Fruit fly (Drosophila melanogaster) whole organism, wandering third instar larva: Measurements from ENCODE around the gene Tpc1.
A peak's percentile ranks its signal among the peaks of the same experiment; 100 is the strongest.

Experiments used
- Abd-B ChIP-seq: fragments of >200 bp; optimal IDR thresholded peaks from 2 replicates; lab custom pipeline; 2017; ENCODE audit warnings: missing biosample characterization, missing genetic modification characterization
- CG32264 ChIP-seq: fragments of 200-800 bp; sonication (Bioruptor generic); optimal IDR thresholded peaks from 2 replicates; lab custom pipeline; 2016; ENCODE audit warnings: missing biosample characterization, missing genetic modification characterization
- CG9705 ChIP-seq: fragments of 200-800 bp; sonication (Bioruptor generic); optimal IDR thresholded peaks from 2 replicates; lab custom pipeline; 2018; ENCODE audit warnings: missing biosample characterization, mild to moderate bottlenecking, missing genetic modification characterization
- CrebA ChIP-seq: fragments of 200-800 bp; sonication (Bioruptor generic); optimal IDR thresholded peaks from 2 replicates; lab custom pipeline; 2016; ENCODE audit warnings: missing biosample characterization, mild to moderate bottlenecking, missing genetic modification characterization, borderline replicate concordance
- Dfd ChIP-seq: fragments of >200 bp; optimal IDR thresholded peaks from 2 replicates; lab custom pipeline; 2017; ENCODE audit warnings: missing biosample characterization, missing genetic modification characterization
- Dif ChIP-seq: fragments of 200-275, 200-300 bp; sonication (Bioruptor generic); optimal IDR thresholded peaks from 2 replicates; lab custom pipeline; 2018; ENCODE audit warnings: missing biosample characterization, missing genetic modification characterization; ENCODE audit not compliant: partially characterized antibody
- GATAd ChIP-seq: sonication (Bioruptor generic); optimal IDR thresholded peaks from 2 replicates; lab custom pipeline; 2016; ENCODE audit warnings: missing biosample characterization, missing genetic modification characterization
- HLH106 ChIP-seq: fragments of 200-800 bp; optimal IDR thresholded peaks from 3 replicates; lab custom pipeline; 2019; ENCODE audit warnings: missing biosample characterization, mild to moderate bottlenecking, missing genetic modification characterization, moderate library complexity
- Hnf4 ChIP-seq: fragments of 200-800 bp; sonication (Bioruptor generic); optimal IDR thresholded peaks from 2 replicates; lab custom pipeline; 2016; ENCODE audit warnings: missing biosample characterization, mild to moderate bottlenecking, missing genetic modification characterization
- Hr78 ChIP-seq: fragments of >200 bp; optimal IDR thresholded peaks from 2 replicates; lab custom pipeline; 2017; ENCODE audit warnings: missing biosample characterization, missing genetic modification characterization
- Hr83 ChIP-seq: fragments of 200-300 bp; sonication (Bioruptor generic); optimal IDR thresholded peaks from 2 replicates; lab custom pipeline; 2016; ENCODE audit warnings: missing biosample characterization, mild to moderate bottlenecking, missing genetic modification characterization, moderate library complexity; ENCODE audit not compliant: poor library complexity, severe bottlenecking
- Jra ChIP-seq: sonication (Bioruptor generic); optimal IDR thresholded peaks from 2 replicates; lab custom pipeline; 2016; ENCODE audit warnings: missing biosample characterization, missing genetic modification characterization
- Mio ChIP-seq: sonication (Bioruptor generic); optimal IDR thresholded peaks from 2 replicates; lab custom pipeline; 2016; ENCODE audit warnings: missing biosample characterization, missing genetic modification characterization
- Myc ChIP-seq: fragments of >200 bp; optimal IDR thresholded peaks from 2 replicates; lab custom pipeline; 2017
- N ChIP-seq: fragments of >200 bp; optimal IDR thresholded peaks from 2 replicates; lab custom pipeline; 2018; ENCODE audit warnings: missing biosample characterization, missing external identifiers, missing genetic modification characterization
- OdsH ChIP-seq: fragments of 200-800 bp; sonication (Bioruptor generic); optimal IDR thresholded peaks from 2 replicates; lab custom pipeline; 2016; ENCODE audit warnings: missing biosample characterization, mild to moderate bottlenecking, missing genetic modification characterization
- Rel ChIP-seq, 2 experiments: fragments of 200-800 bp; sonication (Bioruptor generic) in 1 of 2; optimal IDR thresholded peaks; 2 replicates in 1 of 2; 3 replicates in 1 of 2; lab custom pipeline; 2016 to 2019; ENCODE audit warnings: mild to moderate bottlenecking in 2 of 2, missing biosample characterization in 2 of 2, missing genetic modification characterization in 2 of 2, moderate library complexity in 1 of 2
- Sp1 ChIP-seq: fragments of 200-800 bp; sonication (Bioruptor generic); optimal IDR thresholded peaks from 3 replicates; lab custom pipeline; 2019; ENCODE audit warnings: missing biosample characterization, mild to moderate bottlenecking, missing genetic modification characterization, moderate library complexity
- Vsx2 ChIP-seq: fragments of 200-300, 225-300 bp; sonication (Bioruptor generic); optimal IDR thresholded peaks from 2 replicates; lab custom pipeline; 2018; ENCODE audit warnings: missing biosample characterization, missing genetic modification characterization; ENCODE audit not compliant: partially characterized antibody
- br ChIP-seq: fragments of 200-800 bp; sonication (Bioruptor generic); optimal IDR thresholded peaks from 2 replicates; lab custom pipeline; 2016; ENCODE audit warnings: missing biosample characterization, missing genetic modification characterization
- brk ChIP-seq: fragments of 200-800 bp; sonication (Bioruptor generic); optimal IDR thresholded peaks from 2 replicates; lab custom pipeline; 2016; ENCODE audit warnings: missing biosample characterization, mild to moderate bottlenecking, missing genetic modification characterization
- dl ChIP-seq, 2 experiments: fragments of 175-275, 200-275 bp in 1 of 2; fragments of 200-275 bp in 1 of 2; sonication (Bioruptor generic); optimal IDR thresholded peaks; lab custom pipeline; 2018; ENCODE audit warnings: mild to moderate bottlenecking in 2 of 2, missing biosample characterization in 2 of 2, missing genetic modification characterization in 2 of 2, moderate library complexity in 2 of 2; ENCODE audit not compliant: partially characterized antibody in 2 of 2, insufficient read depth in 1 of 2
- dmrt93B ChIP-seq: fragments of 200-800 bp; sonication (Bioruptor generic); optimal IDR thresholded peaks from 2 replicates; lab custom pipeline; 2018; ENCODE audit warnings: missing biosample characterization, mild to moderate bottlenecking, missing genetic modification characterization
- dsf ChIP-seq: sonication (Bioruptor generic); optimal IDR thresholded peaks from 2 replicates; lab custom pipeline; 2016; ENCODE audit warnings: missing biosample characterization, missing genetic modification characterization, borderline replicate concordance
- ey ChIP-seq: fragments of 200-800 bp; sonication (Bioruptor generic); optimal IDR thresholded peaks from 2 replicates; lab custom pipeline; 2016; ENCODE audit warnings: missing biosample characterization, missing genetic modification characterization
- foxo ChIP-seq, 2 experiments: fragments of 200-800 bp; sonication (Bioruptor generic); optimal IDR thresholded peaks; 2 replicates in 1 of 2; 3 replicates in 1 of 2; lab custom pipeline; 2016 to 2017; ENCODE audit warnings: missing biosample characterization in 2 of 2, missing genetic modification characterization in 2 of 2
- fru ChIP-seq: fragments of 200-800 bp; sonication (Bioruptor generic); optimal IDR thresholded peaks from 3 replicates; lab custom pipeline; 2016; ENCODE audit warnings: missing biosample characterization, mild to moderate bottlenecking, missing genetic modification characterization
- h ChIP-seq: fragments of 200-800 bp; sonication (Bioruptor generic); optimal IDR thresholded peaks from 3 replicates; lab custom pipeline; 2016; ENCODE audit warnings: missing biosample characterization, mild to moderate bottlenecking, missing genetic modification characterization
- jim ChIP-seq: fragments of 175-275, 200-325 bp; sonication (Bioruptor generic); optimal IDR thresholded peaks from 2 replicates; lab custom pipeline; 2016; ENCODE audit warnings: missing biosample characterization, mild to moderate bottlenecking, missing genetic modification characterization
- lola ChIP-seq: fragments of >200 bp; optimal IDR thresholded peaks from 2 replicates; lab custom pipeline; 2017; ENCODE audit warnings: missing biosample characterization, missing genetic modification characterization
- pan ChIP-seq: fragments of >200 bp; optimal IDR thresholded peaks from 2 replicates; lab custom pipeline; 2017
- psq ChIP-seq: fragments of 200-800 bp; sonication (Bioruptor generic); optimal IDR thresholded peaks from 3 replicates; lab custom pipeline; 2017; ENCODE audit warnings: missing biosample characterization, mild to moderate bottlenecking, missing genetic modification characterization, moderate library complexity
- rgr ChIP-seq: fragments of 200-800 bp; sonication (Bioruptor generic); optimal IDR thresholded peaks from 3 replicates; lab custom pipeline; 2016; ENCODE audit warnings: missing biosample characterization, mild to moderate bottlenecking, missing genetic modification characterization
- sage ChIP-seq: fragments of 200-800 bp; sonication (Bioruptor generic); optimal IDR thresholded peaks from 2 replicates; lab custom pipeline; 2016; ENCODE audit warnings: missing biosample characterization, mild to moderate bottlenecking, missing genetic modification characterization
- sv ChIP-seq: fragments of 200-800 bp; sonication (Bioruptor generic); optimal IDR thresholded peaks from 3 replicates; lab custom pipeline; 2016; ENCODE audit warnings: missing biosample characterization, missing genetic modification characterization
- tai ChIP-seq: sonication (Bioruptor generic); optimal IDR thresholded peaks from 2 replicates; lab custom pipeline; 2016; ENCODE audit warnings: missing biosample characterization, missing genetic modification characterization
- usp ChIP-seq: fragments of >200 bp; optimal IDR thresholded peaks from 2 replicates; lab custom pipeline; 2017; ENCODE audit warnings: missing biosample characterization, missing genetic modification characterization
- woc ChIP-seq: sonication (Bioruptor generic); optimal IDR thresholded peaks from 2 replicates; lab custom pipeline; 2016; ENCODE audit warnings: missing biosample characterization, mild to moderate bottlenecking, missing genetic modification characterization

Tpc1 gene

DNA sequence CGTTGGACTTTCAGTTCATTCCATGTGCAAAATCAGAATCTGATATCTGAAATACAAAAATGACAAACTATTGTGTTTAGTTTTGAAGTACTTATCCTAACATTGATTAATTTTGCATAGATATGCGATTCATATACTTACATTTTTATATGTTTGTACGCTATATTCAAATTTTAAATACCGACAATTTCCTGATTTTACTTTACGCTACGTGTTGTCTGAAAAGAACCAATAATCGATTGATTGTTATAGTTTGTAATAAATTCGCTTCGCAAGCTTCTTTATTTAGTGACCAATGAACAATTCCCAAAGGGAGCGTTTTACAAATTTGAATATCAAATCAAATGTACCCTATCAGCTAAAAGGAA, 7.5 kb upstream of the Tpc1 start, which contains the start of gene Ak3:
Gene Ak3, minus strand, starts transcription at position 69 of the 368 bp plus-strand sequence.
- no peak for TF ChIP-seq Hnf4 (GFP tag; lab: Kevin White, UChicago)
- TF ChIP-seq rgr: no peak
- TF ChIP-seq, all 38 proteins: peak for 0

- TF ChIP-seq HLH106 (tag; lab: Kevin White, UChicago): peak; percentile 43
- TF ChIP-seq pan (lab: Kevin White, UChicago): no peak
- TF ChIP-seq GATAd (GFP tag; lab: Kevin White, UChicago): no peak
- no peak for TF ChIP-seq ey (GFP tag; lab: Kevin White, UChicago)
- no peak for TF ChIP-seq usp (GFP tag; lab: Kevin White, UChicago)
- TF ChIP-seq dmrt93B: no peak
- peak; percentile 32 for TF ChIP-seq br (GFP tag; lab: Kevin White, UChicago)
- TF ChIP-seq Dfd (GFP tag; lab: Kevin White, UChicago): no peak
- TF ChIP-seq psq (GFP tag; lab: Kevin White, UChicago): peak; percentile 60
- no peak for TF ChIP-seq Hr78 (GFP tag; lab: Kevin White, UChicago)
- TF ChIP-seq h (GFP tag; lab: Kevin White, UChicago): peak; percentile 46
- TF ChIP-seq CG9705 (GFP tag; lab: Kevin White, UChicago): no peak
- peak; percentile 17 for TF ChIP-seq sage (GFP tag; lab: Kevin White, UChicago)
- no peak for TF ChIP-seq Hr83 (GFP tag; lab: Kevin White, UChicago)
- no peak for TF ChIP-seq dsf (GFP tag; lab: Kevin White, UChicago)
- TF ChIP-seq lola (GFP tag; lab: Kevin White, UChicago): no peak
- no peak for TF ChIP-seq Rel (GFP tag; optimal IDR thresholded peaks at IDR 0.05; lab: Kevin White, UChicago)
- peak; percentile 11 for TF ChIP-seq Rel (tag; optimal IDR thresholded peaks at IDR 0.05; lab: Kevin White, UChicago)
- TF ChIP-seq fru (GFP tag; lab: Kevin White, UChicago): no peak
- no peak for TF ChIP-seq tai (GFP tag; lab: Kevin White, UChicago)
- no peak for TF ChIP-seq Jra (GFP tag; lab: Kevin White, UChicago)
- peak; percentile 92 for TF ChIP-seq Vsx2 (GFP tag; lab: Kevin White, UChicago)
- TF ChIP-seq N (GFP tag; lab: Kevin White, UChicago): no peak
- TF ChIP-seq sv (GFP tag; lab: Kevin White, UChicago): peak; percentile 19
- no peak for TF ChIP-seq Myc
- no peak for TF ChIP-seq CG32264 (GFP tag; lab: Kevin White, UChicago)
- TF ChIP-seq CrebA (GFP tag; lab: Kevin White, UChicago): no peak
- TF ChIP-seq Hnf4 (GFP tag; lab: Kevin White, UChicago): peak; percentile 20
- TF ChIP-seq Abd-B (GFP tag; lab: Kevin White, UChicago): no peak
- no peak for TF ChIP-seq Mio (GFP tag; lab: Kevin White, UChicago)
- TF ChIP-seq rgr: peak; percentile 13
- TF ChIP-seq Dif (GFP tag; lab: Kevin White, UChicago): peak; percentile 98
- TF ChIP-seq woc (GFP tag; lab: Kevin White, UChicago): peak; percentile 40
- peak in 1 of 2 experiments; percentile 41 for TF ChIP-seq foxo (GFP tag; optimal IDR thresholded peaks at IDR 0.05; lab: Kevin White, UChicago)
- no peak for TF ChIP-seq brk
- no peak for TF ChIP-seq jim (GFP tag; lab: Kevin White, UChicago)
- peak; percentile 36 for TF ChIP-seq Sp1 (GFP tag; lab: Kevin White, UChicago)
- TF ChIP-seq OdsH: peak; percentile 42
- peak; percentile 92 to 97 for TF ChIP-seq dl (GFP tag; optimal IDR thresholded peaks at IDR 0.05; lab: Kevin White, UChicago; ENCODE audit: insufficient read depth in 1 of 2, partially characterized antibody in 2 of 2)
Observed at dm6 chr3R:10888633-10889519, 6.9 kb upstream of the Tpc1 start.
